Fruit fly (Drosophila melanogaster) whole organism, embryonic: ENCODE data around the gene CG14995.

Experiments used
- Aef1 ChIP-seq: fragments of 200-800 bp; sonication (Bioruptor generic); IDR thresholded peaks from 3 replicates; pipeline ENCODE4 v1.3.6; 2022; ENCODE audit warnings: missing biosample characterization, missing genetic modification characterization
- B-H1 ChIP-seq: fragments of 200-800 bp; sonication (Bioruptor generic); IDR thresholded peaks from 3 replicates; pipeline ENCODE4 v1.3.6; 2022; ENCODE audit warnings: missing biosample characterization, missing genetic modification characterization
- BtbVII ChIP-seq: fragments of 200-800 bp; sonication (Bioruptor generic); optimal IDR thresholded peaks from 3 replicates; lab custom pipeline; 2017; ENCODE audit warnings: missing biosample characterization, mild to moderate bottlenecking, missing genetic modification characterization
- CG11093 ChIP-seq: fragments of 200-800 bp; sonication (Bioruptor generic); IDR thresholded peaks from 3 replicates; pipeline ENCODE4 v1.3.6; 2022; ENCODE audit warnings: missing biosample characterization, missing genetic modification characterization
- CG12659 ChIP-seq: fragments of 200-800 bp; sonication (Bioruptor generic); optimal IDR thresholded peaks from 3 replicates; lab custom pipeline; 2017; ENCODE audit warnings: mild to moderate bottlenecking, missing biosample characterization, missing genetic modification reagents, missing genetic modification characterization
- CG17328 ChIP-seq: fragments of 200-800 bp; sonication (Bioruptor generic); IDR thresholded peaks from 2 replicates; pipeline ENCODE4 v1.3.6; 2022; ENCODE audit warnings: missing biosample characterization, missing genetic modification characterization
- CG1832 ChIP-seq: fragments of 200-800 bp; sonication (Bioruptor generic); optimal IDR thresholded peaks from 2 replicates; lab custom pipeline; 2017; ENCODE audit warnings: missing biosample characterization, mild to moderate bottlenecking, missing genetic modification characterization, inconsistent platforms
- CG18599 ChIP-seq: fragments of 200-800 bp; sonication (Bioruptor generic); optimal IDR thresholded peaks from 3 replicates; lab custom pipeline; 2017; ENCODE audit warnings: missing biosample characterization, missing genetic modification characterization, mild to moderate bottlenecking, moderate library complexity, missing genetic modification reagents
- CG4730 ChIP-seq: fragments of 200-800 bp; sonication (Bioruptor generic); IDR thresholded peaks from 2 replicates; pipeline ENCODE4 v1.3.6; 2022; ENCODE audit warnings: missing biosample characterization, missing genetic modification characterization
- CG5953 ChIP-seq: fragments of 200-800 bp; sonication (Bioruptor generic); IDR thresholded peaks from 2 replicates; pipeline ENCODE4 v1.3.6; 2022; ENCODE audit warnings: missing biosample characterization, missing genetic modification characterization
- CG6254 ChIP-seq: fragments of 200-800 bp; sonication (Bioruptor generic); optimal IDR thresholded peaks from 3 replicates; lab custom pipeline; 2017; ENCODE audit warnings: mild to moderate bottlenecking, missing biosample characterization, missing genetic modification reagents, missing genetic modification characterization
- CG7372 ChIP-seq: fragments of 200-800 bp; sonication (Bioruptor generic); IDR thresholded peaks from 2 replicates; pipeline ENCODE4 v1.3.6; 2022; ENCODE audit warnings: missing biosample characterization, missing genetic modification characterization
- CG7786 ChIP-seq: fragments of 200-800 bp; sonication (Bioruptor generic); optimal IDR thresholded peaks from 2 replicates; lab custom pipeline; 2016; ENCODE audit warnings: missing biosample characterization, missing genetic modification characterization
- CG7963 ChIP-seq: fragments of 200-800 bp; sonication (Bioruptor generic); IDR thresholded peaks from 3 replicates; pipeline ENCODE4 v1.3.6; 2022; ENCODE audit warnings: missing biosample characterization, missing genetic modification characterization; ENCODE audit not compliant: partially characterized antibody
- CG7987 ChIP-seq: fragments of 200-800 bp; sonication (Bioruptor generic); optimal IDR thresholded peaks from 2 replicates; lab custom pipeline; 2018; ENCODE audit warnings: missing biosample characterization, mild to moderate bottlenecking, missing genetic modification characterization, moderate library complexity
- CG8388 ChIP-seq: fragments of 200-800 bp; sonication (Bioruptor generic); optimal IDR thresholded peaks from 2 replicates; lab custom pipeline; 2019; ENCODE audit warnings: missing biosample characterization, mild to moderate bottlenecking, missing genetic modification characterization, moderate library complexity
- CG9797 ChIP-seq: fragments of 200-800 bp; sonication (Bioruptor generic); optimal IDR thresholded peaks from 3 replicates; lab custom pipeline; 2018; ENCODE audit warnings: missing biosample characterization, mild to moderate bottlenecking, missing genetic modification characterization
- CG9932 ChIP-seq: fragments of 200-800 bp; sonication (Bioruptor generic); IDR thresholded peaks from 2 replicates; pipeline ENCODE4 v1.3.6; 2022; ENCODE audit warnings: missing biosample characterization, missing genetic modification characterization
- Camta ChIP-seq: fragments of 200-800 bp; sonication (Bioruptor generic); optimal IDR thresholded peaks from 2 replicates; lab custom pipeline; 2016; ENCODE audit warnings: missing biosample characterization, missing genetic modification characterization
- D19B ChIP-seq: fragments of 200-800 bp; sonication (Bioruptor generic); optimal IDR thresholded peaks from 2 replicates; lab custom pipeline; 2017; ENCODE audit warnings: missing biosample characterization, mild to moderate bottlenecking, missing genetic modification characterization
- Dfd ChIP-seq, 2 experiments: fragments of >200 bp; optimal IDR thresholded peaks; 2 replicates each; lab custom pipeline; 2017; ENCODE audit warnings: missing biosample characterization in 2 of 2, missing genetic modification characterization in 2 of 2
- Dll ChIP-seq: fragments of 200-800 bp; sonication (Bioruptor generic); IDR thresholded peaks from 4 replicates; pipeline ENCODE4 v1.3.6; 2022; ENCODE audit warnings: missing biosample characterization, missing genetic modification characterization; ENCODE audit not compliant: partially characterized antibody
- Ets65A ChIP-seq: fragments of 200-800 bp; sonication (Bioruptor generic); peaks from one replicate; lab custom pipeline; 2016; ENCODE audit warnings: missing biosample characterization, missing genetic modification characterization
- Fer3 ChIP-seq: fragments of 200-800 bp; sonication (Bioruptor generic); optimal IDR thresholded peaks from 2 replicates; lab custom pipeline; 2018; ENCODE audit warnings: missing biosample characterization, mild to moderate bottlenecking, missing genetic modification characterization, moderate library complexity
- Gsc ChIP-seq: fragments of 200-800 bp; sonication (Bioruptor generic); IDR thresholded peaks from 2 replicates; pipeline ENCODE4 v1.3.6; 2022; ENCODE audit warnings: missing biosample characterization, missing genetic modification characterization
- HmgD ChIP-seq: fragments of 200-800 bp; sonication (Bioruptor generic); optimal IDR thresholded peaks from 3 replicates; lab custom pipeline; 2016; ENCODE audit warnings: missing biosample characterization, missing genetic modification characterization
- Mad ChIP-seq: fragments of 200-800 bp; sonication (Bioruptor generic); optimal IDR thresholded peaks from 2 replicates; lab custom pipeline; 2016; ENCODE audit warnings: missing biosample characterization, missing genetic modification characterization
- PHDP ChIP-seq: fragments of 200-800 bp; sonication (Bioruptor generic); optimal IDR thresholded peaks from 3 replicates; lab custom pipeline; 2018; ENCODE audit warnings: missing biosample characterization, mild to moderate bottlenecking, missing genetic modification characterization, moderate library complexity
- Poxn ChIP-seq: fragments of 200-800 bp; sonication (Bioruptor generic); IDR thresholded peaks from 2 replicates; pipeline ENCODE4 v1.3.6; 2022; ENCODE audit warnings: missing biosample characterization, missing genetic modification characterization
- Rfx ChIP-seq: fragments of 200-800 bp; sonication (Bioruptor generic); IDR thresholded peaks from 2 replicates; pipeline ENCODE4 v1.3.6; 2022; ENCODE audit warnings: missing biosample characterization, missing genetic modification characterization
- caup ChIP-seq: fragments of 200-800 bp; sonication (Bioruptor generic); optimal IDR thresholded peaks from 3 replicates; lab custom pipeline; 2017; ENCODE audit warnings: missing biosample characterization, mild to moderate bottlenecking, missing genetic modification characterization, moderate library complexity; ENCODE audit not compliant: severe bottlenecking
- emc ChIP-seq: fragments of 200-800 bp; sonication (Bioruptor generic); optimal IDR thresholded peaks from 2 replicates; lab custom pipeline; 2016; ENCODE audit warnings: missing biosample characterization, missing genetic modification characterization
- exex ChIP-seq: fragments of 200-800 bp; sonication (Bioruptor generic); optimal IDR thresholded peaks from 4 replicates; lab custom pipeline; 2018; ENCODE audit warnings: missing biosample characterization, mild to moderate bottlenecking, missing genetic modification characterization, moderate library complexity
- eyg ChIP-seq: fragments of 200-800 bp; sonication (Bioruptor generic); optimal IDR thresholded peaks from 3 replicates; lab custom pipeline; 2016; ENCODE audit warnings: missing biosample characterization, missing genetic modification characterization
- gcm2 ChIP-seq: fragments of 200-800 bp; sonication (Bioruptor generic); optimal IDR thresholded peaks from 2 replicates; lab custom pipeline; 2016; ENCODE audit warnings: missing biosample characterization, missing genetic modification characterization
- hb ChIP-seq: fragments of 200-800 bp; sonication (Bioruptor generic); IDR thresholded peaks from 3 replicates; pipeline ENCODE4 v1.3.6; 2022; ENCODE audit warnings: missing biosample characterization, missing genetic modification characterization; ENCODE audit not compliant: partially characterized antibody
- jing ChIP-seq: fragments of 200-800 bp; sonication (Bioruptor generic); optimal IDR thresholded peaks from 2 replicates; lab custom pipeline; 2018; ENCODE audit warnings: missing biosample characterization, mild to moderate bottlenecking, missing genetic modification characterization
- lola ChIP-seq, 3 experiments: fragments of >200 bp in 2 of 3; fragments of 200-800 bp in 1 of 3; sonication (Bioruptor generic) in 1 of 3; optimal IDR thresholded peaks; 2 replicates each; lab custom pipeline; 2017 to 2019; ENCODE audit warnings: missing biosample characterization in 3 of 3, missing genetic modification characterization in 3 of 3, mild to moderate bottlenecking in 1 of 3, moderate library complexity in 1 of 3
- mld ChIP-seq: fragments of 200-800 bp; sonication (Bioruptor generic); IDR thresholded peaks from 3 replicates; pipeline ENCODE4 v1.3.6; 2022; ENCODE audit warnings: missing biosample characterization, missing genetic modification characterization; ENCODE audit not compliant: partially characterized antibody
- odd ChIP-seq: fragments of 200-800 bp; sonication (Bioruptor generic); optimal IDR thresholded peaks from 2 replicates; lab custom pipeline; 2017; ENCODE audit warnings: missing biosample characterization, mild to moderate bottlenecking, missing genetic modification characterization
- pan ChIP-seq, 4 experiments: fragments of >200 bp in 3 of 4; fragments of 200-800 bp in 1 of 4; sonication (Bioruptor generic) in 1 of 4; optimal IDR thresholded peaks in 3 of 4; IDR thresholded peaks in 1 of 4; 2 replicates each; pipeline versions ENCODE4 v1.3.6 to Lab custom; 2017 to 2022; ENCODE audit warnings: missing biosample characterization in 2 of 4, missing genetic modification characterization in 2 of 4, mixed read lengths in 1 of 4
- psq ChIP-seq: fragments of 200-800 bp; sonication (Bioruptor generic); optimal IDR thresholded peaks from 2 replicates; lab custom pipeline; 2017; ENCODE audit warnings: missing biosample characterization, missing genetic modification characterization
- pum ChIP-seq: fragments of 200-800 bp; sonication (Bioruptor generic); optimal IDR thresholded peaks from 2 replicates; lab custom pipeline; 2016; ENCODE audit warnings: missing biosample characterization, missing genetic modification characterization
- rib ChIP-seq: fragments of 200-800 bp; sonication (Bioruptor generic); IDR thresholded peaks from 2 replicates; pipeline ENCODE4 v1.3.6; 2022; ENCODE audit warnings: missing biosample characterization, missing genetic modification characterization
- salm ChIP-seq: fragments of 200-800 bp; sonication (Bioruptor generic); optimal IDR thresholded peaks from 2 replicates; lab custom pipeline; 2018; ENCODE audit warnings: missing biosample characterization, mild to moderate bottlenecking, missing genetic modification characterization
- stc ChIP-seq: fragments of 200-800 bp; sonication (Bioruptor generic); IDR thresholded peaks from 2 replicates; pipeline ENCODE4 v1.3.6; 2022; ENCODE audit warnings: missing biosample characterization, missing genetic modification characterization
- tll ChIP-seq, 2 experiments: fragments of 200-800 bp in 1 of 2; fragments of >200 bp in 1 of 2; sonication (Bioruptor generic) in 1 of 2; optimal IDR thresholded peaks; 2 replicates each; lab custom pipeline; 2017 to 2019; ENCODE audit warnings: missing biosample characterization in 2 of 2, missing genetic modification characterization in 2 of 2, mild to moderate bottlenecking in 1 of 2, moderate library complexity in 1 of 2
- toy ChIP-seq: fragments of 200-800 bp; sonication (Bioruptor generic); IDR thresholded peaks from 2 replicates; pipeline ENCODE4 v1.3.6; 2022; ENCODE audit warnings: missing biosample characterization, missing genetic modification characterization

Gene CG14995

DNA sequence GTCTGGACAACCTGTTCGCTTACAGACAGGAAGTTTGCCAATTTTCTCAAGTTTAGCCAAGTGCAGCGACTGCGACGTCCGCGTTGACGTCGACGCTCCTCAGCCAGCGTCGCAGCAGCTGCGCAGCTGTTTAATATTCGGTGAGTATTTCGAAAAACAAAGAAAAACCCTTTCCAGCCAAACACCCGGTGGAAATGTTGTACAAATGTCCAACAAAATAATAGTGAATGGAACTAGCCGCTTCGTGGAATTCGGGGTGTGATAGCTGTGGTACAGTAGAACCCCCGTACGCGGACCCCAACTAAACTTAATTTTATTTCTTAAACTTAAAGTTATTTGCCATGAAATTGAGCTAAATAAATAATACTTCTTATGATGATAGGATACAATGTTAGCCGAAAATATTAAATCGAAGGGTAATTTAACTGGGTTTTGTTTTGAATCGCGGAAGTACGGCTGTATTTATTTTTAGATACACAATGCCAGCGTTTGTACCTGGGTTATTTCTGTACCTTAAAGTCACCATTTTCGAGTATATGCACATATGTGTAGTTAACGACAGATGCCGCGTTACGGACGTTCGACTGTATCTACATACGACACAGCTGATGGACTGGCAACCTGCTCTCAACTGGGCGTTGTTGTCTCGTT is 5.9 kb upstream of the CG14995 start (continued):
- TF ChIP-seq CG6254 (GFP tag; lab: Kevin White, UChicago) (peak; percentile 64), PHDP (tag; lab: Kevin White, UChicago) (peak; percentile 75), psq (GFP tag; lab: Kevin White, UChicago) (no peak), Camta (GFP tag; lab: Kevin White, UChicago) (peak; percentile 78), CG1832 (GFP tag; lab: Kevin White, UChicago) (no peak), CG7372 (GFP tag; lab: Robert Waterston, UW) (0 out of 2 replicates have a peak, but pooled peaks have one; percentile 37), eyg (GFP tag; lab: Kevin White, UChicago) (peak; percentile 60), CG12659 (GFP tag; lab: Kevin White, UChicago) (peak; percentile 74), gcm2 (no peak), CG7987 (GFP tag; lab: Kevin White, UChicago) (no peak), toy (no peak), lola (GFP tag; optimal IDR thresholded peaks at IDR 0.05; lab: Kevin White, UChicago) (peak in 1 of 3 experiments; percentile 80), jing (GFP tag; lab: Kevin White, UChicago) (no peak), pum (peak; percentile 62), Ets65A (GFP tag; lab: Kevin White, UChicago) (peak; percentile 69), Rfx (peak; percentile 69), mld (GFP tag; lab: Robert Waterston, UW) (no peak), Dll (GFP tag; lab: Robert Waterston, UW) (no peak), hb (GFP tag; lab: Robert Waterston, UW) (no peak), D19B (GFP tag; lab: Kevin White, UChicago) (peak; percentile 60), Mad (GFP tag; lab: Kevin White, UChicago) (no peak), CG9932 (GFP tag; lab: Robert Waterston, UW) (peak; percentile 58; the same call in 1 of the 2 replicates), rib (GFP tag; lab: Robert Waterston, UW) (no peak), B-H1 (GFP tag; lab: Robert Waterston, UW) (0 out of 3 replicates have a peak, but pooled peaks have one; percentile 18), salm (tag; lab: Kevin White, UChicago) (peak; percentile 46), Aef1 (GFP tag; lab: Robert Waterston, UW) (peak; percentile 46), CG17328 (GFP tag; lab: Robert Waterston, UW) (peak; percentile 49), CG8388 (peak; percentile 73), CG7963 (GFP tag; lab: Robert Waterston, UW) (no peak), CG7786 (GFP tag; lab: Kevin White, UChicago) (peak; percentile 54), Gsc (no peak), emc (GFP tag; lab: Kevin White, UChicago) (no peak), caup (GFP tag; lab: Kevin White, UChicago) (peak; percentile 64), Fer3 (tag; lab: Kevin White, UChicago) (peak; percentile 56), CG9797 (GFP tag; lab: Kevin White, UChicago) (no peak), Poxn (GFP tag; lab: Robert Waterston, UW) (no peak), stc (GFP tag; lab: Robert Waterston, UW) (no peak), BtbVII (GFP tag; lab: Kevin White, UChicago) (peak; percentile 78), tll (GFP tag; optimal IDR thresholded peaks at IDR 0.05; lab: Kevin White, UChicago) (peak in 1 of 2 experiments; percentile 54), CG11093 (peak; percentile 68; the same call in 1 of the 3 replicates), HmgD (GFP tag; lab: Kevin White, UChicago) (no peak), odd (GFP tag; lab: Kevin White, UChicago) (peak; percentile 74), CG4730 (GFP tag; lab: Robert Waterston, UW) (no peak), CG18599 (peak; percentile 74), CG5953 (GFP tag; lab: Robert Waterston, UW) (no peak), pan (optimal IDR thresholded peaks at IDR 0.05; lab: Kevin White, UChicago) (no peak), pan (GFP tag; optimal IDR thresholded peaks at IDR 0.05 in 1 of 2, IDR thresholded peaks at IDR 0.05 in 1 of 2) (peak in 1 of 2 experiments; percentile 68), Dfd (GFP tag; optimal IDR thresholded peaks at IDR 0.05; lab: Kevin White, UChicago) (no peak), exex (peak; percentile 5)
